Worm (Caenorhabditis elegans) whole organism, L2 larva: ENCODE measurements around the gene F07E5.9.

Source experiments
- C34F6.9 ChIP-seq: fragments of 150-350 bp; optimal IDR thresholded peaks from 2 replicates; lab custom pipeline; 2014; ENCODE audit warnings: missing biosample characterization, missing genetic modification characterization
- F13H6.1 ChIP-seq: sonication (generic microtip); optimal IDR thresholded peaks from 2 replicates; lab custom pipeline; 2016; ENCODE audit warnings: missing genetic modification characterization, missing compliant biosample characterization
- ZK546.5 ChIP-seq: sonication (generic microtip); optimal IDR thresholded peaks from 2 replicates; lab custom pipeline; 2017; ENCODE audit warnings: missing biosample characterization, missing genetic modification characterization
- aly-2 ChIP-seq: fragments of 150-350 bp; optimal IDR thresholded peaks from 2 replicates; lab custom pipeline; 2014; ENCODE audit warnings: missing biosample characterization, missing genetic modification characterization
- blmp-1 ChIP-seq: sonication (generic microtip); optimal IDR thresholded peaks from 2 replicates; lab custom pipeline; 2017; ENCODE audit warnings: missing genetic modification characterization, mild to moderate bottlenecking, missing compliant biosample characterization, antibody characterized with exemption, moderate library complexity; ENCODE audit not compliant: insufficient read depth
- ceh-16 ChIP-seq: fragments of 150-350 bp; optimal IDR thresholded peaks from 2 replicates; lab custom pipeline; 2014; ENCODE audit warnings: missing biosample characterization, missing genetic modification characterization
- crh-2 ChIP-seq: sonication (generic microtip); optimal IDR thresholded peaks from 2 replicates; lab custom pipeline; 2017; ENCODE audit warnings: missing biosample characterization, missing genetic modification characterization
- dmd-4 ChIP-seq: sonication (generic microtip); optimal IDR thresholded peaks from 2 replicates; lab custom pipeline; 2017; ENCODE audit warnings: missing biosample characterization, missing genetic modification characterization
- egl-27 ChIP-seq: sonication (generic microtip); optimal IDR thresholded peaks from 3 replicates; lab custom pipeline; 2017; ENCODE audit warnings: missing biosample characterization, missing genetic modification reagents, missing genetic modification characterization
- elt-1 ChIP-seq: fragments of 150-350 bp; optimal IDR thresholded peaks from 2 replicates; lab custom pipeline; 2014; ENCODE audit warnings: missing biosample characterization, missing genetic modification characterization
- elt-3 ChIP-seq: sonication (generic microtip); optimal IDR thresholded peaks from 2 replicates; lab custom pipeline; 2017; ENCODE audit warnings: missing biosample characterization, missing genetic modification characterization
- fos-1 ChIP-seq: fragments of 150-350 bp; optimal IDR thresholded peaks from 2 replicates; lab custom pipeline; 2014; ENCODE audit warnings: missing biosample characterization, missing genetic modification characterization
- gmeb-1 ChIP-seq: fragments of 150-350 bp; optimal IDR thresholded peaks from 2 replicates; lab custom pipeline; 2014; ENCODE audit warnings: missing biosample characterization, missing genetic modification characterization
- lin-11 ChIP-seq: fragments of 150-350 bp; sonication (generic microtip); optimal IDR thresholded peaks from 2 replicates; lab custom pipeline; 2014; ENCODE audit warnings: missing biosample characterization, missing genetic modification characterization, inconsistent platforms, mixed read lengths
- lin-13 ChIP-seq: fragments of 150-350 bp; optimal IDR thresholded peaks from 2 replicates; lab custom pipeline; 2014; ENCODE audit warnings: missing biosample characterization, missing genetic modification reagents, missing genetic modification characterization
- lin-39 ChIP-seq: fragments of 150-350 bp; optimal IDR thresholded peaks from 2 replicates; lab custom pipeline; 2014; ENCODE audit warnings: missing biosample characterization, missing genetic modification reagents, missing genetic modification characterization
- mbf-1 ChIP-seq: sonication (generic microtip); optimal IDR thresholded peaks from 2 replicates; lab custom pipeline; 2017; ENCODE audit warnings: missing biosample characterization, missing genetic modification characterization
- mdl-1 ChIP-seq, 2 experiments: fragments of 150-350 bp in 1 of 2; sonication (generic microtip) in 1 of 2; optimal IDR thresholded peaks; 2 replicates each; lab custom pipeline; 2017; ENCODE audit warnings: missing biosample characterization in 2 of 2, missing genetic modification characterization in 2 of 2
- nhr-11 ChIP-seq: fragments of 150-350 bp; optimal IDR thresholded peaks from 2 replicates; lab custom pipeline; 2014; ENCODE audit warnings: missing biosample characterization, missing genetic modification characterization
- nhr-21 ChIP-seq: fragments of 150-350 bp; optimal IDR thresholded peaks from 2 replicates; lab custom pipeline; 2014; ENCODE audit warnings: missing biosample characterization, missing genetic modification characterization
- nhr-23 ChIP-seq: fragments of 150-350 bp; optimal IDR thresholded peaks from 2 replicates; lab custom pipeline; 2014; ENCODE audit warnings: missing biosample characterization, missing genetic modification reagents, missing genetic modification characterization
- nhr-237 ChIP-seq: fragments of 150-350 bp; optimal IDR thresholded peaks from 2 replicates; lab custom pipeline; 2014; ENCODE audit warnings: missing biosample characterization, missing genetic modification characterization
- nhr-25 ChIP-seq: fragments of 150-350 bp; sonication (generic microtip); optimal IDR thresholded peaks from 3 replicates; lab custom pipeline; 2014; ENCODE audit warnings: missing biosample characterization, missing genetic modification characterization
- nhr-6 ChIP-seq: fragments of 150-350 bp; optimal IDR thresholded peaks from 2 replicates; lab custom pipeline; 2014; ENCODE audit warnings: missing biosample characterization, missing genetic modification characterization
- peb-1 ChIP-seq: fragments of 150-350 bp; optimal IDR thresholded peaks from 2 replicates; lab custom pipeline; 2014; ENCODE audit warnings: missing biosample characterization, missing genetic modification characterization
- sem-4 ChIP-seq: fragments of 150-350 bp; optimal IDR thresholded peaks from 2 replicates; lab custom pipeline; 2014; ENCODE audit warnings: missing biosample characterization, missing genetic modification reagents, missing genetic modification characterization
- skn-1 ChIP-seq: sonication (generic microtip); optimal IDR thresholded peaks from 2 replicates; lab custom pipeline; 2017; ENCODE audit warnings: missing biosample characterization, missing genetic modification characterization
- sma-3 ChIP-seq: sonication (generic microtip); optimal IDR thresholded peaks from 2 replicates; lab custom pipeline; 2016; ENCODE audit warnings: missing genetic modification reagents, missing genetic modification characterization, missing compliant biosample characterization
- snpc-4 ChIP-seq: fragments of 150-350 bp; optimal IDR thresholded peaks from 2 replicates; lab custom pipeline; 2014; ENCODE audit warnings: missing biosample characterization, missing genetic modification characterization
- unc-55 ChIP-seq: fragments of 150-350 bp; sonication (generic microtip); optimal IDR thresholded peaks from 3 replicates; lab custom pipeline; 2014; ENCODE audit warnings: missing biosample characterization, missing genetic modification reagents, missing genetic modification characterization
- unc-62 ChIP-seq: fragments of 150-350 bp; optimal IDR thresholded peaks from 2 replicates; lab custom pipeline; 2014; ENCODE audit warnings: missing biosample characterization, missing genetic modification reagents, missing genetic modification characterization
- zag-1 ChIP-seq: fragments of 150-350 bp; optimal IDR thresholded peaks from 2 replicates; lab custom pipeline; 2014; ENCODE audit warnings: missing biosample characterization, missing genetic modification characterization
- ztf-11 ChIP-seq: sonication (generic microtip); optimal IDR thresholded peaks from 2 replicates; lab custom pipeline; 2017; ENCODE audit warnings: missing biosample characterization, missing genetic modification characterization
- ztf-4 ChIP-seq: fragments of 150-350 bp; optimal IDR thresholded peaks from 2 replicates; lab custom pipeline; 2014; ENCODE audit warnings: missing biosample characterization, missing genetic modification characterization

Gene F07E5.9

ce11 chrII:2080425-2080824, at the start of gene F07E5.9:
TSS of gene F07E5.9 (minus strand) at chrII:2080525.
- TF ChIP-seq snpc-4 (tag; lab: Kevin White, UChicago) (no peak), dmd-4 (tag; lab: Kevin White, UChicago) (no peak), lin-11 (tag; lab: Kevin White, UChicago) (no peak), sma-3 (GFP tag; lab: Kevin White, UChicago) (no peak), mdl-1 (tag; optimal IDR thresholded peaks at IDR 0.05; lab: Kevin White, UChicago) (no peak), C34F6.9 (no peak), unc-62 (GFP tag; lab: Kevin White, UChicago) (no peak), skn-1 (tag; lab: Kevin White, UChicago) (no peak), ztf-11 (tag; lab: Kevin White, UChicago) (no peak)

- TF ChIP-seq mbf-1 (tag; lab: Kevin White, UChicago) = no peak
- TF ChIP-seq lin-39 (tag; lab: Kevin White, UChicago) = no peak
- TF ChIP-seq nhr-237 (tag; lab: Kevin White, UChicago) = no peak
- TF ChIP-seq fos-1 (tag; lab: Kevin White, UChicago) = peak; percentile 76
These were observed 42.4 kb upstream of the F07E5.9 start for ce11 chrII:2122762-2123161.

ce11 chrII:2122091-2122490, 41.8 kb upstream of the F07E5.9 start, which contains the start of gene math-37:
TSS of gene math-37 (minus strand) at chrII:2122191.
- TF ChIP-seq fos-1 (tag; lab: Kevin White, UChicago) (peak; percentile 48), skn-1 (tag; lab: Kevin White, UChicago) (no peak)

ce11 chrII:2116794-2117193, 36.5 kb upstream of the F07E5.9 start, which contains the start of gene srh-195:
TSS of gene srh-195 (minus strand) at chrII:2116894.
- TF ChIP-seq dmd-4 (tag; lab: Kevin White, UChicago) (no peak), mbf-1 (tag; lab: Kevin White, UChicago) (no peak), elt-1 (no peak), crh-2 (tag; lab: Kevin White, UChicago) (no peak), nhr-6 (tag; lab: Kevin White, UChicago) (no peak), unc-55 (GFP tag; lab: Kevin White, UChicago) (no peak), gmeb-1 (no peak), ceh-16 (no peak), peb-1 (tag; lab: Kevin White, UChicago) (no peak), F13H6.1 (tag; lab: Kevin White, UChicago) (no peak), nhr-237 (tag; lab: Kevin White, UChicago) (no peak), ztf-4 (tag; lab: Kevin White, UChicago) (no peak), aly-2 (tag; lab: Kevin White, UChicago) (no peak), lin-11 (tag; lab: Kevin White, UChicago) (no peak), blmp-1 (tag; lab: Kevin White, UChicago) (no peak)
- TF ChIP-seq, all 48 proteins: peak for 0

- TF ChIP-seq lin-13 (GFP tag; lab: Kevin White, UChicago) (no peak), lin-39 (tag; lab: Kevin White, UChicago) (no peak), dmd-4 (tag; lab: Kevin White, UChicago) (no peak), nhr-11 (tag; lab: Kevin White, UChicago) (no peak)
These were observed 34.2 kb upstream of the F07E5.9 start for ce11 chrII:2114488-2114887.

ce11 chrII:2112948-2113347, 32.6 kb upstream of the F07E5.9 start, which contains the start of gene R52.6:
TSS of gene R52.6 (minus strand) at chrII:2113048.
- TF ChIP-seq unc-62 (GFP tag; lab: Kevin White, UChicago) (no peak), aly-2 (tag; lab: Kevin White, UChicago) (no peak)
- TF ChIP-seq, all 48 proteins: peak for 0

ce11 chrII:2109943-2110342, 29.6 kb upstream of the F07E5.9 start, which contains the start of gene R52.5:
TSS of gene R52.5 (minus strand) at chrII:2110043.
- TF ChIP-seq elt-3 (tag; lab: Kevin White, UChicago) (no peak), mbf-1 (tag; lab: Kevin White, UChicago) (no peak), zag-1 (no peak), unc-55 (GFP tag; lab: Kevin White, UChicago) (no peak), snpc-4 (tag; lab: Kevin White, UChicago) (no peak), sem-4 (tag; lab: Kevin White, UChicago) (no peak), nhr-25 (no peak), ZK546.5 (tag; lab: Kevin White, UChicago) (no peak), ceh-16 (no peak), lin-11 (tag; lab: Kevin White, UChicago) (no peak), nhr-21 (tag; lab: Kevin White, UChicago) (no peak), nhr-23 (no peak), blmp-1 (tag; lab: Kevin White, UChicago) (no peak), skn-1 (tag; lab: Kevin White, UChicago) (no peak), nhr-6 (tag; lab: Kevin White, UChicago) (no peak), nhr-11 (tag; lab: Kevin White, UChicago) (no peak), egl-27 (tag; lab: Kevin White, UChicago) (no peak), C34F6.9 (no peak)
